Worm (Caenorhabditis elegans): ENCODE measurements around the gene jmjd-4.

- no peak for TF ChIP-seq tbx-11 (GFP tag; IDR thresholded peaks at IDR 0.05)
- no peak for TF ChIP-seq hmg-4 (GFP tag; optimal IDR thresholded peaks at IDR 0.05)
- no peak for TF ChIP-seq sea-1 (GFP tag; conservative IDR thresholded peaks at IDR 0.05)
- no peak for TF ChIP-seq tbx-37 (GFP tag; conservative IDR thresholded peaks at IDR 0.05)
- TF ChIP-seq pes-1 (GFP tag; IDR thresholded peaks at IDR 0.05) = no peak
- TF ChIP-seq ama-1 (optimal IDR thresholded peaks at IDR 0.05) = no peak
- TF ChIP-seq ceh-36 (tag; optimal IDR thresholded peaks at IDR 0.05) = no peak
- no peak for TF ChIP-seq flt-1 (GFP tag; IDR thresholded peaks at IDR 0.05)
- no peak for TF ChIP-seq ceh-13 (GFP tag; optimal IDR thresholded peaks at IDR 0.05)
- no peak for TF ChIP-seq hnd-1 (tag; optimal IDR thresholded peaks at IDR 0.05)
- TF ChIP-seq B0310.2 (tag; optimal IDR thresholded peaks at IDR 0.05) = no peak
These were observed 10.9 kb upstream of the jmjd-4 start for ce11 chrIII:10344762-10345161.

Data from whole organism, early embryonic.